Fruit fly (Drosophila melanogaster): ENCODE results near the gene CG43354.

dm6 chr2L:18311564-18312279 lies 2.5 kb upstream of the CG43354 start:
- TF ChIP-seq Dll (optimal IDR thresholded peaks at IDR 0.05) (no peak), usp (GFP tag; optimal IDR thresholded peaks at IDR 0.05) (no peak), psq (optimal IDR thresholded peaks at IDR 0.05) (no peak)

All from whole organism.